Fruit fly (Drosophila melanogaster) whole organism, embryonic: Measurements from ENCODE around the gene CG18171.

Experiments
- CG10366 ChIP-seq: fragments of 200-800 bp; sonication (Bioruptor generic); IDR thresholded peaks from 2 replicates; pipeline ENCODE4 v1.3.6; 2022; ENCODE audit warnings: missing biosample characterization, missing genetic modification characterization
- CG10959 ChIP-seq: fragments of 200-800 bp; sonication (Bioruptor generic); IDR thresholded peaks from 2 replicates; pipeline ENCODE4 v1.3.6; 2022; ENCODE audit warnings: missing biosample characterization, missing genetic modification characterization
- CG11504 ChIP-seq: fragments of 200-800 bp; sonication (Bioruptor generic); optimal IDR thresholded peaks from 3 replicates; lab custom pipeline; 2019; ENCODE audit warnings: missing biosample characterization, mild to moderate bottlenecking, missing genetic modification characterization, moderate library complexity
- CG12071 ChIP-seq: fragments of 200-800 bp; sonication (Bioruptor generic); optimal IDR thresholded peaks from 3 replicates; lab custom pipeline; 2018; ENCODE audit warnings: missing biosample characterization, mild to moderate bottlenecking, missing genetic modification characterization
- CG15601 ChIP-seq: fragments of 200-800 bp; sonication (Bioruptor generic); optimal IDR thresholded peaks from 3 replicates; lab custom pipeline; 2019; ENCODE audit warnings: missing biosample characterization, mild to moderate bottlenecking, missing genetic modification characterization, moderate library complexity
- CG18011 ChIP-seq: fragments of 200-800 bp; sonication (Bioruptor generic); optimal IDR thresholded peaks from 2 replicates; lab custom pipeline; 2017; ENCODE audit warnings: missing biosample characterization, missing genetic modification characterization, mild to moderate bottlenecking, moderate library complexity, missing genotype
- CG32532 ChIP-seq: fragments of 200-800 bp; sonication (Bioruptor generic); IDR thresholded peaks from 2 replicates; pipeline ENCODE4 v1.3.6; 2022; ENCODE audit warnings: missing biosample characterization, missing genetic modification characterization
- CG33213 ChIP-seq: fragments of 200-800 bp; sonication (Bioruptor generic); optimal IDR thresholded peaks from 3 replicates; lab custom pipeline; 2016; ENCODE audit warnings: missing biosample characterization, missing genetic modification characterization
- CG3726 ChIP-seq: fragments of 200-800 bp; sonication (Bioruptor generic); IDR thresholded peaks from 3 replicates; pipeline ENCODE4, ENCODE4 v1.3.6; 2022; ENCODE audit warnings: missing biosample characterization, missing genetic modification characterization
- CG4282 ChIP-seq: fragments of 200-800 bp; sonication (Bioruptor generic); optimal IDR thresholded peaks from 2 replicates; lab custom pipeline; 2016; ENCODE audit warnings: missing biosample characterization, missing genetic modification characterization
- CG43689 ChIP-seq: fragments of 200-800 bp; sonication (Bioruptor generic); IDR thresholded peaks from 2 replicates; pipeline ENCODE4 v1.3.6; 2022; ENCODE audit warnings: missing biosample characterization, missing genetic modification characterization
- CG4424 ChIP-seq: fragments of 200-800 bp; sonication (Bioruptor generic); optimal IDR thresholded peaks from 3 replicates; lab custom pipeline; 2016; ENCODE audit warnings: missing biosample characterization, missing genetic modification characterization
- CG7556 ChIP-seq: fragments of 200-800 bp; sonication (Bioruptor generic); optimal IDR thresholded peaks from 2 replicates; lab custom pipeline; 2017; ENCODE audit warnings: missing biosample characterization, mild to moderate bottlenecking, missing genetic modification characterization
- CG7963 ChIP-seq: fragments of 200-800 bp; sonication (Bioruptor generic); IDR thresholded peaks from 3 replicates; pipeline ENCODE4 v1.3.6; 2022; ENCODE audit warnings: missing biosample characterization, missing genetic modification characterization; ENCODE audit not compliant: partially characterized antibody
- CG9215 ChIP-seq: fragments of 200-800 bp; sonication (Bioruptor generic); IDR thresholded peaks from 2 replicates; pipeline ENCODE4 v1.3.6; 2022; ENCODE audit warnings: missing biosample characterization, missing genetic modification characterization
- CG9437 ChIP-seq: fragments of 200-800 bp; sonication (Bioruptor generic); optimal IDR thresholded peaks from 2 replicates; lab custom pipeline; 2018; ENCODE audit warnings: missing biosample characterization, mild to moderate bottlenecking, missing genetic modification characterization
- CG9876 ChIP-seq: fragments of 200-800 bp; sonication (Bioruptor generic); optimal IDR thresholded peaks from 2 replicates; lab custom pipeline; 2016; ENCODE audit warnings: missing biosample characterization, missing genetic modification characterization
- CoRest ChIP-seq: fragments of 200-800 bp; sonication (Bioruptor generic); optimal IDR thresholded peaks from 3 replicates; lab custom pipeline; 2018; ENCODE audit warnings: missing biosample characterization, mild to moderate bottlenecking, missing genetic modification characterization, moderate library complexity
- Dip2 ChIP-seq: fragments of 200-800 bp; sonication (Bioruptor generic); IDR thresholded peaks from 2 replicates; pipeline ENCODE4 v1.3.6; 2022; ENCODE audit warnings: missing biosample characterization, missing genetic modification characterization
- Ets65A ChIP-seq: fragments of 200-800 bp; sonication (Bioruptor generic); peaks from one replicate; lab custom pipeline; 2016; ENCODE audit warnings: missing biosample characterization, missing genetic modification characterization
- Fer1 ChIP-seq: fragments of 200-800 bp; sonication (Bioruptor generic); optimal IDR thresholded peaks from 2 replicates; lab custom pipeline; 2017; ENCODE audit warnings: missing biosample characterization, mild to moderate bottlenecking, missing genetic modification characterization
- Fer2 ChIP-seq: fragments of 200-800 bp; sonication (Bioruptor generic); optimal IDR thresholded peaks from 2 replicates; lab custom pipeline; 2018; ENCODE audit warnings: missing biosample characterization, mild to moderate bottlenecking, missing genetic modification characterization, moderate library complexity
- HLHmδ ChIP-seq: fragments of 200-800 bp; sonication (Bioruptor generic); optimal IDR thresholded peaks from 2 replicates; lab custom pipeline; 2018; ENCODE audit warnings: missing biosample characterization, mild to moderate bottlenecking, missing genetic modification characterization, moderate library complexity
- HmgZ ChIP-seq: fragments of 200-800 bp; sonication (Bioruptor generic); optimal IDR thresholded peaks from 2 replicates; lab custom pipeline; 2018; ENCODE audit warnings: missing biosample characterization, mild to moderate bottlenecking, missing genetic modification characterization
- MESR4 ChIP-seq: fragments of 200-800 bp; sonication (Bioruptor generic); optimal IDR thresholded peaks from 2 replicates; lab custom pipeline; 2018; ENCODE audit warnings: missing biosample characterization, mild to moderate bottlenecking, missing genetic modification characterization, moderate library complexity
- MTF-1 ChIP-seq: fragments of 200-800 bp; sonication (Bioruptor generic); optimal IDR thresholded peaks from 2 replicates; lab custom pipeline; 2018; ENCODE audit warnings: missing biosample characterization, mild to moderate bottlenecking, missing genetic modification characterization, borderline replicate concordance
- Med ChIP-seq: fragments of 200-800 bp; sonication (Bioruptor generic); peaks from one replicate; lab custom pipeline; 2016; ENCODE audit warnings: missing biosample characterization, missing genetic modification characterization, mild to moderate bottlenecking, inconsistent platforms, moderate library complexity
- Optix ChIP-seq: fragments of 200-800 bp; sonication (Bioruptor generic); IDR thresholded peaks from 3 replicates; pipeline ENCODE4 v1.3.6; 2022; ENCODE audit warnings: missing biosample characterization, missing genetic modification characterization
- Scr ChIP-seq: fragments of 200-800 bp; sonication (Bioruptor generic); IDR thresholded peaks from 2 replicates; pipeline ENCODE4 v1.3.6; 2022; ENCODE audit warnings: missing biosample characterization, missing genetic modification characterization; ENCODE audit not compliant: partially characterized antibody
- Sox102F ChIP-seq: fragments of 200-800 bp; sonication (Bioruptor generic); optimal IDR thresholded peaks from 2 replicates; lab custom pipeline; 2018; ENCODE audit warnings: missing biosample characterization, mild to moderate bottlenecking, missing genetic modification characterization, moderate library complexity
- crp ChIP-seq, 2 experiments: fragments of 200-800 bp; sonication (Bioruptor generic); optimal IDR thresholded peaks; 2 replicates in 1 of 2; 3 replicates in 1 of 2; lab custom pipeline; 2017; ENCODE audit warnings: missing biosample characterization in 2 of 2, missing genetic modification characterization in 2 of 2, mild to moderate bottlenecking in 1 of 2, moderate library complexity in 1 of 2
- eve ChIP-seq, 2 experiments: fragments of >200 bp; optimal IDR thresholded peaks; 2 replicates each; lab custom pipeline; 2017; ENCODE audit warnings: missing biosample characterization in 2 of 2, missing genetic modification characterization in 2 of 2
- fd64A ChIP-seq: fragments of 200-800 bp; sonication (Bioruptor generic); optimal IDR thresholded peaks from 3 replicates; lab custom pipeline; 2018; ENCODE audit warnings: missing biosample characterization, mild to moderate bottlenecking, missing genetic modification characterization
- grn ChIP-seq: fragments of 200-800 bp; sonication (Bioruptor generic); optimal IDR thresholded peaks from 3 replicates; lab custom pipeline; 2017; ENCODE audit warnings: missing biosample characterization, missing genetic modification characterization
- hkb ChIP-seq, 2 experiments: fragments of 200-800 bp in 1 of 2; fragments of >200 bp in 1 of 2; sonication (Bioruptor generic) in 1 of 2; IDR thresholded peaks in 1 of 2; optimal IDR thresholded peaks in 1 of 2; 2 replicates each; pipeline versions ENCODE4 v1.3.6 to Lab custom; 2017 to 2022; ENCODE audit warnings: missing biosample characterization in 1 of 2, missing genetic modification characterization in 1 of 2
- lbe ChIP-seq: fragments of 200-800 bp; sonication (Bioruptor generic); optimal IDR thresholded peaks from 2 replicates; lab custom pipeline; 2016; ENCODE audit warnings: missing biosample characterization, mild to moderate bottlenecking, missing genetic modification characterization
- mam ChIP-seq: fragments of 200-800 bp; sonication (Bioruptor generic); optimal IDR thresholded peaks from 3 replicates; lab custom pipeline; 2016; ENCODE audit warnings: missing biosample characterization, missing genetic modification characterization
- onecut ChIP-seq: fragments of 200-800 bp; sonication (Bioruptor generic); IDR thresholded peaks from 2 replicates; pipeline ENCODE4 v1.3.6; 2022; ENCODE audit warnings: missing biosample characterization, missing genetic modification characterization
- pb ChIP-seq: fragments of 200-800 bp; sonication (Bioruptor generic); optimal IDR thresholded peaks from 3 replicates; lab custom pipeline; 2016; ENCODE audit warnings: missing biosample characterization, missing genetic modification characterization
- pfk ChIP-seq: fragments of 200-800 bp; sonication (Bioruptor generic); optimal IDR thresholded peaks from 2 replicates; lab custom pipeline; 2018; ENCODE audit warnings: missing biosample characterization, mild to moderate bottlenecking, missing genetic modification characterization, moderate library complexity
- prd ChIP-seq, 3 experiments: fragments of >200 bp in 2 of 3; fragments of 200-800 bp in 1 of 3; sonication (Bioruptor generic) in 1 of 3; optimal IDR thresholded peaks in 2 of 3; IDR thresholded peaks in 1 of 3; 2 replicates in 2 of 3; 3 replicates in 1 of 3; pipeline versions ENCODE4 v1.3.6 to Lab custom; 2017 to 2022; ENCODE audit warnings: missing biosample characterization in 1 of 3, missing genetic modification characterization in 1 of 3
- pzg ChIP-seq: fragments of 200-800 bp; sonication (Bioruptor generic); optimal IDR thresholded peaks from 3 replicates; lab custom pipeline; 2018; ENCODE audit warnings: missing biosample characterization, mild to moderate bottlenecking, missing genetic modification characterization, moderate library complexity
- schlank ChIP-seq: fragments of 200-800 bp; sonication (Bioruptor generic); optimal IDR thresholded peaks from 2 replicates; lab custom pipeline; 2018; ENCODE audit warnings: missing biosample characterization, mild to moderate bottlenecking, missing genetic modification characterization
- sim ChIP-seq: fragments of 200-800 bp; sonication (Bioruptor generic); IDR thresholded peaks from 2 replicates; pipeline ENCODE4 v1.3.6; 2022; ENCODE audit warnings: missing biosample characterization, missing genetic modification characterization
- sr ChIP-seq: fragments of 200-800 bp; sonication (Bioruptor generic); IDR thresholded peaks from 3 replicates; pipeline ENCODE4 v1.3.6; 2022; ENCODE audit warnings: missing biosample characterization, missing genetic modification characterization
- tap ChIP-seq: fragments of 200-800 bp; optimal IDR thresholded peaks from 3 replicates; lab custom pipeline; 2019; ENCODE audit warnings: missing biosample characterization, mild to moderate bottlenecking, missing genetic modification characterization, moderate library complexity
- ttk ChIP-seq: fragments of 200-800 bp; sonication (Bioruptor generic); IDR thresholded peaks from 2 replicates; pipeline ENCODE4 v2.1.2; 2022; ENCODE audit warnings: missing biosample characterization, missing genetic modification characterization
- usp ChIP-seq: fragments of >200 bp; optimal IDR thresholded peaks from 2 replicates; lab custom pipeline; 2017; ENCODE audit warnings: missing biosample characterization, missing genetic modification characterization
- vnd ChIP-seq: fragments of 200-800 bp; sonication (Bioruptor generic); IDR thresholded peaks from 3 replicates; pipeline ENCODE4 v1.3.6; 2022; ENCODE audit warnings: missing biosample characterization, missing genetic modification characterization; ENCODE audit not compliant: partially characterized antibody
- zfh1 ChIP-seq: fragments of 200-800 bp; sonication (Bioruptor generic); IDR thresholded peaks from 3 replicates; pipeline ENCODE4 v1.3.6; 2022; ENCODE audit warnings: missing biosample characterization, missing genetic modification characterization

The CG18171 gene

DNA sequence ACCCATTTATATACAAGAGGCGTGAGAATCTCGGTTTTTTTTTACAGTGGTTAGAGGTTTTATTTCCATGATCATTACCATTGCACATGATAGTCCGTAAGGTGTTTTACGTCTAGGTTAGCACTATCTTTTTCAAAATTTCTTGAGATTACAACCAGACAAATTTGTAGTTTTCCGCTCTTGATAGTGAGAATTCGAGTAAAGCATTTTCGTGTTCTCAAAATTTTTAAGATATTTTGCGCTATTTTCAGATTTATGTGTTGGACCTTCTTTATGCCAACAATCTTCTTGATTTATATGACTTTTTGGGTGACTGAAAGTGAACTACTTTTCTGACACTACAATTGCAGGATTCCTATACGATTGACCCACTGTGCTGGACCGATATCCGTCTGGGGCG is 18.2 kb upstream of the CG18171 start (continued):
- TF ChIP-seq CoRest (tag; lab: Kevin White, UChicago) (peak; percentile 35), CG11504 (tag; lab: Kevin White, UChicago) (peak; percentile 56), CG10366 (peak; percentile 26; the same call in 1 of the 2 replicates), tap (tag; lab: Kevin White, UChicago) (no peak), CG33213 (GFP tag; lab: Kevin White, UChicago) (no peak), CG4282 (GFP tag; lab: Kevin White, UChicago) (no peak), CG9215 (GFP tag; lab: Robert Waterston, UW) (no peak), vnd (GFP tag; lab: Robert Waterston, UW) (no peak), schlank (no peak), onecut (GFP tag; lab: Robert Waterston, UW) (no peak), mam (GFP tag; lab: Kevin White, UChicago) (no peak), Ets65A (GFP tag; lab: Kevin White, UChicago) (peak; percentile 77), sim (no peak), MTF-1 (GFP tag; lab: Kevin White, UChicago) (no peak), usp (GFP tag; lab: Kevin White, UChicago) (no peak), eve (GFP tag; optimal IDR thresholded peaks at IDR 0.05; lab: Kevin White, UChicago) (no peak), CG9437 (GFP tag; lab: Kevin White, UChicago) (peak; percentile 15), prd (optimal IDR thresholded peaks at IDR 0.05; lab: Kevin White, UChicago) (no peak), prd (GFP tag; IDR thresholded peaks at IDR 0.05; lab: Robert Waterston, UW) (no peak), Sox102F (GFP tag; lab: Kevin White, UChicago) (peak; percentile 36), Med (no peak), CG7963 (GFP tag; lab: Robert Waterston, UW) (no peak), CG7556 (GFP tag; lab: Kevin White, UChicago) (no peak), pb (no peak), CG9876 (GFP tag; lab: Kevin White, UChicago) (no peak), ttk (GFP tag; lab: Robert Waterston, UW) (0 out of 2 replicates have a peak, but pooled peaks have one; percentile 11), lbe (GFP tag; lab: Kevin White, UChicago) (no peak), MESR4 (GFP tag; lab: Kevin White, UChicago) (no peak), Dip2 (GFP tag; lab: Robert Waterston, UW) (no peak), CG3726 (GFP tag; lab: Robert Waterston, UW) (no peak), CG12071 (GFP tag; lab: Kevin White, UChicago) (no peak), CG10959 (no peak), fd64A (GFP tag; lab: Kevin White, UChicago) (no peak), pfk (GFP tag; lab: Kevin White, UChicago) (no peak), Scr (no peak), grn (GFP tag; lab: Kevin White, UChicago) (no peak), crp (GFP tag; optimal IDR thresholded peaks at IDR 0.05; lab: Kevin White, UChicago) (no peak), hkb (optimal IDR thresholded peaks at IDR 0.05; lab: Kevin White, UChicago) (no peak), hkb (GFP tag; IDR thresholded peaks at IDR 0.05; lab: Robert Waterston, UW) (0 out of 2 replicates have a peak, but pooled peaks have one; percentile 11), CG15601 (no peak), CG4424 (GFP tag; lab: Kevin White, UChicago) (no peak), HmgZ (tag; lab: Kevin White, UChicago) (no peak), CG43689 (no peak), Fer2 (tag; lab: Kevin White, UChicago) (no peak), Optix (no peak), zfh1 (GFP tag; lab: Robert Waterston, UW) (no peak), pzg (no peak), HLHmδ (GFP tag; lab: Kevin White, UChicago) (no peak), sr (GFP tag; lab: Robert Waterston, UW) (no peak), Fer1 (no peak), CG18011 (GFP tag; lab: Kevin White, UChicago) (no peak), CG32532 (no peak)
